Fruit fly (Drosophila melanogaster) whole organism, embryonic: ENCODE measurements around the gene ppk11.

Experiments used
- Asciz ChIP-seq: fragments of 200-800 bp; sonication (Bioruptor generic); optimal IDR thresholded peaks from 2 replicates; lab custom pipeline; 2017; ENCODE audit warnings: missing biosample characterization, mild to moderate bottlenecking, missing genetic modification characterization, missing genetic modification reagents
- B-H2 ChIP-seq: fragments of 200-800 bp; sonication (Bioruptor generic); optimal IDR thresholded peaks from 2 replicates; lab custom pipeline; 2018; ENCODE audit warnings: missing biosample characterization, mild to moderate bottlenecking, missing genetic modification characterization
- CG10274 ChIP-seq: fragments of 200-800 bp; sonication (Bioruptor generic); optimal IDR thresholded peaks from 3 replicates; lab custom pipeline; 2017; ENCODE audit warnings: missing biosample characterization, mild to moderate bottlenecking, missing genetic modification characterization
- CG11093 ChIP-seq: fragments of 200-800 bp; sonication (Bioruptor generic); IDR thresholded peaks from 3 replicates; pipeline ENCODE4 v1.3.6; 2022; ENCODE audit warnings: missing biosample characterization, missing genetic modification characterization
- CG13287 ChIP-seq: fragments of 200-800 bp; sonication (Bioruptor generic); IDR thresholded peaks from 2 replicates; pipeline ENCODE4 v1.3.6; 2022; ENCODE audit warnings: missing biosample characterization, missing genetic modification characterization; ENCODE audit not compliant: partially characterized antibody
- CG15601 ChIP-seq: fragments of 200-800 bp; sonication (Bioruptor generic); optimal IDR thresholded peaks from 3 replicates; lab custom pipeline; 2019; ENCODE audit warnings: missing biosample characterization, mild to moderate bottlenecking, missing genetic modification characterization, moderate library complexity
- CG17802 ChIP-seq: fragments of 200-800 bp; sonication (Bioruptor generic); optimal IDR thresholded peaks from 2 replicates; lab custom pipeline; 2018; ENCODE audit warnings: missing biosample characterization, mild to moderate bottlenecking, missing genetic modification characterization, moderate library complexity
- CG2116 ChIP-seq: fragments of 200-800 bp; sonication (Bioruptor generic); optimal IDR thresholded peaks from 3 replicates; lab custom pipeline; 2018; ENCODE audit warnings: missing biosample characterization, mild to moderate bottlenecking, missing genetic modification characterization
- CG2712 ChIP-seq: fragments of 200-800 bp; optimal IDR thresholded peaks from 3 replicates; lab custom pipeline; 2019; ENCODE audit warnings: missing biosample characterization, mild to moderate bottlenecking, missing genetic modification characterization, moderate library complexity
- CG31388 ChIP-seq: fragments of 200-800 bp; sonication (Bioruptor generic); optimal IDR thresholded peaks from 2 replicates; lab custom pipeline; 2016; ENCODE audit warnings: missing biosample characterization, missing genetic modification characterization
- CG4820 ChIP-seq: fragments of 200-800 bp; sonication (Bioruptor generic); optimal IDR thresholded peaks from 3 replicates; lab custom pipeline; 2016; ENCODE audit warnings: missing biosample characterization, missing genetic modification characterization
- CG4854 ChIP-seq: fragments of 200-800 bp; sonication (Bioruptor generic); optimal IDR thresholded peaks from 2 replicates; lab custom pipeline; 2016; ENCODE audit warnings: missing biosample characterization, missing genetic modification characterization, inconsistent platforms
- CG7372 ChIP-seq: fragments of 200-800 bp; sonication (Bioruptor generic); IDR thresholded peaks from 2 replicates; pipeline ENCODE4 v1.3.6; 2022; ENCODE audit warnings: missing biosample characterization, missing genetic modification characterization
- CG8290 ChIP-seq, 3 experiments: fragments of 200-800 bp; sonication (Bioruptor generic); optimal IDR thresholded peaks; 2 replicates each; lab custom pipeline; 2016 to 2019; ENCODE audit warnings: missing biosample characterization in 3 of 3, missing genetic modification characterization in 3 of 3, mild to moderate bottlenecking in 2 of 3, moderate library complexity in 1 of 3
- CG9727 ChIP-seq: fragments of 200-800 bp; sonication (Bioruptor generic); optimal IDR thresholded peaks from 3 replicates; lab custom pipeline; 2017; ENCODE audit warnings: missing biosample characterization, mild to moderate bottlenecking, missing genetic modification characterization
- CkIIα-i1 ChIP-seq: fragments of 200-800 bp; sonication (Bioruptor generic); IDR thresholded peaks from 2 replicates; pipeline ENCODE4 v1.3.6; 2022; ENCODE audit warnings: missing biosample characterization, missing genetic modification characterization
- D19A ChIP-seq: fragments of 200-800 bp; optimal IDR thresholded peaks from 3 replicates; lab custom pipeline; 2019; ENCODE audit warnings: missing biosample characterization, mild to moderate bottlenecking, missing genetic modification characterization, moderate library complexity
- D19B ChIP-seq: fragments of 200-800 bp; sonication (Bioruptor generic); optimal IDR thresholded peaks from 2 replicates; lab custom pipeline; 2017; ENCODE audit warnings: missing biosample characterization, mild to moderate bottlenecking, missing genetic modification characterization
- Drgx ChIP-seq: fragments of 200-800 bp; sonication (Bioruptor generic); IDR thresholded peaks from 2 replicates; pipeline ENCODE4 v1.3.6; 2022; ENCODE audit warnings: missing biosample characterization, missing genetic modification characterization
- H2.0 ChIP-seq: fragments of 200-800 bp; sonication (Bioruptor generic); IDR thresholded peaks from 2 replicates; pipeline ENCODE4 v1.3.6; 2022; ENCODE audit warnings: missing biosample characterization, missing genetic modification characterization
- HmgZ ChIP-seq: fragments of 200-800 bp; sonication (Bioruptor generic); optimal IDR thresholded peaks from 2 replicates; lab custom pipeline; 2018; ENCODE audit warnings: missing biosample characterization, mild to moderate bottlenecking, missing genetic modification characterization
- Hr78 ChIP-seq, 2 experiments: fragments of 200-800 bp in 1 of 2; fragments of >200 bp in 1 of 2; sonication (Bioruptor generic) in 1 of 2; optimal IDR thresholded peaks; 2 replicates each; lab custom pipeline; 2017 to 2019; ENCODE audit warnings: missing biosample characterization in 2 of 2, missing genetic modification characterization in 2 of 2, mild to moderate bottlenecking in 1 of 2, moderate library complexity in 1 of 2
- MTF-1 ChIP-seq: fragments of 200-800 bp; sonication (Bioruptor generic); optimal IDR thresholded peaks from 2 replicates; lab custom pipeline; 2018; ENCODE audit warnings: missing biosample characterization, mild to moderate bottlenecking, missing genetic modification characterization, borderline replicate concordance
- Med ChIP-seq: fragments of 200-800 bp; sonication (Bioruptor generic); peaks from one replicate; lab custom pipeline; 2016; ENCODE audit warnings: missing biosample characterization, missing genetic modification characterization, mild to moderate bottlenecking, inconsistent platforms, moderate library complexity
- Mrtf ChIP-seq: fragments of 200-800 bp; sonication (Bioruptor generic); IDR thresholded peaks from 3 replicates; pipeline ENCODE4 v1.3.6; 2022; ENCODE audit warnings: missing biosample characterization, missing genetic modification characterization
- NK7.1 ChIP-seq: fragments of 200-800 bp; sonication (Bioruptor generic); optimal IDR thresholded peaks from 3 replicates; lab custom pipeline; 2016; ENCODE audit warnings: missing biosample characterization, missing genetic modification characterization
- Pdp1 ChIP-seq, 2 experiments: fragments of 200-800 bp; sonication (Bioruptor generic); optimal IDR thresholded peaks; 3 replicates each; lab custom pipeline; 2016; ENCODE audit warnings: missing biosample characterization in 2 of 2, missing genetic modification characterization in 2 of 2, mild to moderate bottlenecking in 1 of 2, moderate library complexity in 1 of 2
- Scr ChIP-seq: fragments of 200-800 bp; sonication (Bioruptor generic); IDR thresholded peaks from 2 replicates; pipeline ENCODE4 v1.3.6; 2022; ENCODE audit warnings: missing biosample characterization, missing genetic modification characterization; ENCODE audit not compliant: partially characterized antibody
- Side ChIP-seq: fragments of 200-800 bp; sonication (Bioruptor generic); optimal IDR thresholded peaks from 2 replicates; lab custom pipeline; 2016; ENCODE audit warnings: missing biosample characterization, missing genetic modification characterization
- TFAM ChIP-seq: fragments of 200-800 bp; sonication (Bioruptor generic); optimal IDR thresholded peaks from 2 replicates; lab custom pipeline; 2017; ENCODE audit warnings: missing biosample characterization, missing genetic modification characterization, inconsistent platforms
- Vsx1 ChIP-seq: fragments of 200-800 bp; sonication (Bioruptor generic); optimal IDR thresholded peaks from 2 replicates; lab custom pipeline; 2017; ENCODE audit warnings: missing biosample characterization, mild to moderate bottlenecking, missing genetic modification characterization, missing genetic modification reagents
- al ChIP-seq: fragments of 200-800 bp; sonication (Bioruptor generic); IDR thresholded peaks from 2 replicates; pipeline ENCODE4 v1.3.6; 2022; ENCODE audit warnings: missing biosample characterization, missing genetic modification characterization
- ato ChIP-seq: fragments of 200-800 bp; sonication (Bioruptor generic); IDR thresholded peaks from 2 replicates; pipeline ENCODE4 v1.3.6; 2022; ENCODE audit warnings: missing biosample characterization, missing genetic modification characterization; ENCODE audit not compliant: partially characterized antibody
- az2 ChIP-seq: fragments of 200-800 bp; sonication (Bioruptor generic); optimal IDR thresholded peaks from 3 replicates; lab custom pipeline; 2016; ENCODE audit warnings: missing biosample characterization, missing genetic modification characterization
- btn ChIP-seq: fragments of 200-800 bp; sonication (Bioruptor generic); optimal IDR thresholded peaks from 2 replicates; lab custom pipeline; 2016; ENCODE audit warnings: missing biosample characterization, missing genetic modification characterization
- dm ChIP-seq: fragments of 200-800 bp; sonication (Bioruptor generic); optimal IDR thresholded peaks from 3 replicates; lab custom pipeline; 2016; ENCODE audit warnings: missing biosample characterization, missing genetic modification characterization
- dmrt11E ChIP-seq: fragments of 200-800 bp; sonication (Bioruptor generic); optimal IDR thresholded peaks from 3 replicates; lab custom pipeline; 2018; ENCODE audit warnings: missing biosample characterization, mild to moderate bottlenecking, missing genetic modification characterization, moderate library complexity
- gro ChIP-seq: fragments of 200-800 bp; sonication (Bioruptor generic); optimal IDR thresholded peaks from 2 replicates; lab custom pipeline; 2016; ENCODE audit warnings: missing biosample characterization, missing genetic modification characterization
- h ChIP-seq: fragments of >200 bp; optimal IDR thresholded peaks from 2 replicates; lab custom pipeline; 2017
- insv ChIP-seq, 2 experiments: fragments of 200-800 bp; sonication (Bioruptor generic); optimal IDR thresholded peaks; 3 replicates each; lab custom pipeline; 2016 to 2018; ENCODE audit warnings: missing biosample characterization in 2 of 2, missing genetic modification characterization in 2 of 2
- jing ChIP-seq: fragments of 200-800 bp; sonication (Bioruptor generic); optimal IDR thresholded peaks from 2 replicates; lab custom pipeline; 2018; ENCODE audit warnings: missing biosample characterization, mild to moderate bottlenecking, missing genetic modification characterization
- knrl ChIP-seq: fragments of 200-800 bp; sonication (Bioruptor generic); IDR thresholded peaks from 3 replicates; pipeline ENCODE4 v1.3.6; 2022; ENCODE audit warnings: missing biosample characterization, missing genetic modification characterization; ENCODE audit not compliant: partially characterized antibody
- odd ChIP-seq: fragments of 200-800 bp; sonication (Bioruptor generic); optimal IDR thresholded peaks from 2 replicates; lab custom pipeline; 2017; ENCODE audit warnings: missing biosample characterization, mild to moderate bottlenecking, missing genetic modification characterization
- otp ChIP-seq: fragments of 200-800 bp; sonication (Bioruptor generic); IDR thresholded peaks from 3 replicates; pipeline ENCODE4, ENCODE4 v1.3.6; 2022; ENCODE audit warnings: missing biosample characterization, missing genetic modification characterization
- sens ChIP-seq: fragments of 200-800 bp; sonication (Bioruptor generic); peaks from one replicate; lab custom pipeline; 2016; ENCODE audit warnings: missing biosample characterization, missing genetic modification characterization
- shn ChIP-seq: fragments of 200-800 bp; sonication (Bioruptor generic); optimal IDR thresholded peaks from 3 replicates; lab custom pipeline; 2016; ENCODE audit warnings: missing biosample characterization, missing genetic modification characterization
- ttk ChIP-seq: fragments of 200-800 bp; sonication (Bioruptor generic); IDR thresholded peaks from 2 replicates; pipeline ENCODE4 v2.1.2; 2022; ENCODE audit warnings: missing biosample characterization, missing genetic modification characterization
- tup ChIP-seq: fragments of 200-800 bp; sonication (Bioruptor generic); optimal IDR thresholded peaks from 2 replicates; lab custom pipeline; 2016; ENCODE audit warnings: missing biosample characterization, mild to moderate bottlenecking, missing genetic modification characterization, moderate library complexity
- usp ChIP-seq: fragments of >200 bp; optimal IDR thresholded peaks from 2 replicates; lab custom pipeline; 2017; ENCODE audit warnings: missing biosample characterization, missing genetic modification characterization
- vnd ChIP-seq: fragments of 200-800 bp; sonication (Bioruptor generic); IDR thresholded peaks from 3 replicates; pipeline ENCODE4 v1.3.6; 2022; ENCODE audit warnings: missing biosample characterization, missing genetic modification characterization; ENCODE audit not compliant: partially characterized antibody

The ppk11 gene

DNA sequence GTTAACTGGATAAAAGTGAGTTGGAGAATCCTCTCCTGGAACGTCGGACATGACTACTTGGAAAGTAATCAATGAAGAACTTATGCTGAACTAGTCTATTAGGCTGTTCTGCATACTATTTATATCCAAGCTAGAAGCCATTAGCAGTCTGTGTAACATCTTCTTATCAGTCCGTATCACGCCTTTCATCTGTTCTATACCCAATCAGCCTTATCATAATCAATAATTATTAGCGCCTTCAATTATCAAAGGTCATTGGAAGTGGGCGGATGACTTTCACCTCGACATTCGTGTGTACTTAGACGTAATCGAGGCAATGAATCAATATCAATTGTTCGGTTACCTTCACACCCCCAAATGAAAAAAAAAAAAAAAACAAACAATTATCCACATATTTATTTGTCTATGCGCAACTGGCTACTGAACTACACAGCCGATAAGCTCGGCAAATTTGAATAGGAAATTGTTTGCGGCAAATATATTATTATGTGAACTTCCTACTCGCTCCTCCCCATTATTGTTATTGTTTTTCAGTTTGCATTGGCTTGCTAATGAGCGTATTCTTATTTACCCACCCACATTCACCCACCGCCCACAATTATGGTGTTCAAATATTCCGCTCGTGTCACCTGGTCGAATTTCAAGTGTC lies at the start of gene ppk11, which contains the start of gene ppk16 (continued):
- TF ChIP-seq D19B (GFP tag; lab: Kevin White, UChicago), result no peak
- no peak for TF ChIP-seq CG13287 (GFP tag; lab: Robert Waterston, UW)
- TF ChIP-seq CG11093, result no peak
- no peak for TF ChIP-seq vnd
- TF ChIP-seq otp, result peak; percentile 50; the same call in 1 of the 3 replicates
- TF ChIP-seq TFAM (GFP tag; lab: Kevin White, UChicago), result no peak
- TF ChIP-seq CG7372 (GFP tag; lab: Robert Waterston, UW), result no peak
- TF ChIP-seq Side, result peak; percentile 3
- TF ChIP-seq Mrtf (GFP tag; lab: Robert Waterston, UW), result no peak
- no peak for TF ChIP-seq CG4854 (GFP tag; lab: Kevin White, UChicago)
- no peak for TF ChIP-seq dm
- TF ChIP-seq B-H2 (GFP tag; lab: Kevin White, UChicago), result no peak
- no peak for TF ChIP-seq gro (GFP tag; lab: Kevin White, UChicago)
- no peak for TF ChIP-seq CkIIα-i1 (GFP tag; lab: Robert Waterston, UW)
- TF ChIP-seq Asciz (GFP tag; lab: Kevin White, UChicago), result peak; percentile 55
- no peak for TF ChIP-seq Scr (GFP tag; lab: Robert Waterston, UW)
- no peak for TF ChIP-seq CG17802 (tag; lab: Kevin White, UChicago)
- TF ChIP-seq az2 (GFP tag; lab: Kevin White, UChicago), result no peak
- TF ChIP-seq CG2116 (GFP tag; lab: Kevin White, UChicago), result peak; percentile 14
- TF ChIP-seq knrl (GFP tag; lab: Robert Waterston, UW), result no peak
- no peak for TF ChIP-seq shn (GFP tag; lab: Kevin White, UChicago)
- TF ChIP-seq CG8290 (GFP tag; optimal IDR thresholded peaks at IDR 0.05; lab: Kevin White, UChicago), result no peak
- TF ChIP-seq CG8290 (tag; optimal IDR thresholded peaks at IDR 0.05; lab: Kevin White, UChicago), result no peak
- no peak for TF ChIP-seq ato (GFP tag; lab: Robert Waterston, UW)
- no peak for TF ChIP-seq Hr78 (GFP tag; optimal IDR thresholded peaks at IDR 0.05; lab: Kevin White, UChicago)
- TF ChIP-seq CG4820 (GFP tag; lab: Kevin White, UChicago), result no peak
- no peak for TF ChIP-seq CG10274
- peak; percentile 86 for TF ChIP-seq sens
- TF ChIP-seq ttk (GFP tag; lab: Robert Waterston, UW), result no peak
- no peak for TF ChIP-seq Pdp1 (GFP tag; optimal IDR thresholded peaks at IDR 0.05; lab: Kevin White, UChicago)
- TF ChIP-seq D19A (tag; lab: Kevin White, UChicago), result no peak
- peak; percentile 32 for TF ChIP-seq NK7.1
- TF ChIP-seq odd (GFP tag; lab: Kevin White, UChicago), result no peak
- TF ChIP-seq MTF-1, result no peak
- no peak for TF ChIP-seq CG15601 (tag; lab: Kevin White, UChicago)
- TF ChIP-seq CG2712 (tag; lab: Kevin White, UChicago), result no peak
- TF ChIP-seq jing (GFP tag; lab: Kevin White, UChicago), result no peak
- TF ChIP-seq dmrt11E (tag; lab: Kevin White, UChicago), result no peak
- TF ChIP-seq Med (GFP tag; lab: Kevin White, UChicago), result peak; percentile 77
- no peak for TF ChIP-seq insv (GFP tag; optimal IDR thresholded peaks at IDR 0.05; lab: Kevin White, UChicago)
- peak; percentile 49 for TF ChIP-seq CG9727 (GFP tag; lab: Kevin White, UChicago)
- no peak for TF ChIP-seq h (lab: Kevin White, UChicago)
- TF ChIP-seq btn (GFP tag; lab: Kevin White, UChicago), result no peak
- no peak for TF ChIP-seq Drgx
- no peak for TF ChIP-seq tup (GFP tag; lab: Kevin White, UChicago)
- TF ChIP-seq usp, result no peak
- TF ChIP-seq al (GFP tag; lab: Robert Waterston, UW), result 0 out of 2 replicates have a peak, but pooled peaks have one; percentile 11
- no peak for TF ChIP-seq CG31388
- no peak for TF ChIP-seq HmgZ
- no peak for TF ChIP-seq H2.0 (GFP tag; lab: Robert Waterston, UW)
- TF ChIP-seq Vsx1 (GFP tag; lab: Kevin White, UChicago), result peak; percentile 69
